Fruit fly (Drosophila melanogaster): ENCODE measurements around the gene yip2.

The yip2 gene

dm6 chr2L:9911783-9912182 is 3.3 kb upstream of the yip2 start:
- TF ChIP-seq bab1 (GFP tag; optimal IDR thresholded peaks at IDR 0.05) (peak; percentile 24), Hr96 (GFP tag; optimal IDR thresholded peaks at IDR 0.05) (no peak), CG12768 (GFP tag; optimal IDR thresholded peaks at IDR 0.05) (peak; percentile 17)

dm6 chr2L:9912570-9913260 is 2.3 kb upstream of the yip2 start, which contains the start of the genes Etl1 and Srp54:
TSS of gene Etl1 (minus strand) at chr2L:9912608.
TSS of gene Srp54 (plus strand) at chr2L:9912911.
- TF ChIP-seq CG1620 (GFP tag; optimal IDR thresholded peaks at IDR 0.05) (no peak), Mnt (GFP tag; optimal IDR thresholded peaks at IDR 0.05) (peak; percentile 17), CG33017 (tag; optimal IDR thresholded peaks at IDR 0.05) (no peak), cnc (optimal IDR thresholded peaks at IDR 0.05) (no peak), Hr96 (GFP tag; optimal IDR thresholded peaks at IDR 0.05) (peak; percentile 21), Crg-1 (GFP tag; optimal IDR thresholded peaks at IDR 0.05) (no peak), CG14711 (tag; optimal IDR thresholded peaks at IDR 0.05) (peak; percentile 95)

- TF ChIP-seq tj (GFP tag; optimal IDR thresholded peaks at IDR 0.05) (peak; percentile 46), CG5204 (GFP tag; optimal IDR thresholded peaks at IDR 0.05) (peak; percentile 63), Clk (GFP tag; optimal IDR thresholded peaks at IDR 0.05) (peak; percentile 23), CG1620 (GFP tag; optimal IDR thresholded peaks at IDR 0.05) (peak; percentile 60), bab1 (GFP tag; optimal IDR thresholded peaks at IDR 0.05) (peak; percentile 45), cic (GFP tag; optimal IDR thresholded peaks at IDR 0.05) (peak; percentile 33), cnc (optimal IDR thresholded peaks at IDR 0.05) (no peak), ovo (GFP tag; optimal IDR thresholded peaks at IDR 0.05) (no peak), CG14711 (tag; optimal IDR thresholded peaks at IDR 0.05) (peak; percentile 42), Hr96 (GFP tag; optimal IDR thresholded peaks at IDR 0.05) (peak; percentile 62), toe (GFP tag; optimal IDR thresholded peaks at IDR 0.05) (peak; percentile 76), pad (GFP tag; optimal IDR thresholded peaks at IDR 0.05) (peak; percentile 23), kay (GFP tag; ENCODE audit: borderline replicate concordance) (no peak), CG7045 (GFP tag; optimal IDR thresholded peaks at IDR 0.05) (peak; percentile 68), CG33017 (tag; optimal IDR thresholded peaks at IDR 0.05) (peak; percentile 77), Mnt (GFP tag; optimal IDR thresholded peaks at IDR 0.05) (peak; percentile 18), CG12768 (GFP tag; optimal IDR thresholded peaks at IDR 0.05) (peak; percentile 77), CG11617 (GFP tag; optimal IDR thresholded peaks at IDR 0.05) (peak; percentile 79), Crg-1 (GFP tag; optimal IDR thresholded peaks at IDR 0.05) (peak; percentile 34), CG7101 (tag; optimal IDR thresholded peaks at IDR 0.05) (peak; percentile 70)
Measured at dm6 chr2L:9918020-9918959, 3.2 kb downstream of the yip2 start, which contains the start of the genes CG5885 and CG4598. TSS of gene CG5885 (minus strand) at chr2L:9918330. TSS of gene CG4598 (plus strand) at chr2L:9918618.

- TF ChIP-seq bab1 (GFP tag; optimal IDR thresholded peaks at IDR 0.05), result no peak
- TF ChIP-seq CG11617 (GFP tag; optimal IDR thresholded peaks at IDR 0.05), result no peak
- TF ChIP-seq CG5204 (GFP tag; optimal IDR thresholded peaks at IDR 0.05), result no peak
- no peak for TF ChIP-seq cnc (optimal IDR thresholded peaks at IDR 0.05)
Measured at dm6 chr2L:9919218-9919617, 4.2 kb downstream of the yip2 start.

- no peak for TF ChIP-seq cic (GFP tag; optimal IDR thresholded peaks at IDR 0.05)
- TF ChIP-seq tj (GFP tag; optimal IDR thresholded peaks at IDR 0.05), result no peak
- TF ChIP-seq CG5204 (GFP tag; optimal IDR thresholded peaks at IDR 0.05), result no peak
- no peak for TF ChIP-seq CG11617 (GFP tag; optimal IDR thresholded peaks at IDR 0.05)
Measured at dm6 chr2L:9919949-9920348, 4.9 kb downstream of the yip2 start, which contains the start of gene CG4594. TSS of gene CG4594 (plus strand) at chr2L:9920160.

- TF ChIP-seq bab1 (GFP tag; optimal IDR thresholded peaks at IDR 0.05) (peak; percentile 85), Hr96 (GFP tag; optimal IDR thresholded peaks at IDR 0.05) (peak; percentile 69), Crg-1 (GFP tag; optimal IDR thresholded peaks at IDR 0.05) (no peak), pad (GFP tag; optimal IDR thresholded peaks at IDR 0.05) (peak; percentile 25), kay (GFP tag; ENCODE audit: borderline replicate concordance) (peak; percentile 88), CG1620 (GFP tag; optimal IDR thresholded peaks at IDR 0.05) (peak; percentile 12), CG7045 (GFP tag; optimal IDR thresholded peaks at IDR 0.05) (peak; percentile 72), Mnt (GFP tag; optimal IDR thresholded peaks at IDR 0.05) (peak; percentile 51), CG33017 (tag; optimal IDR thresholded peaks at IDR 0.05) (peak; percentile 72), cic (GFP tag; optimal IDR thresholded peaks at IDR 0.05) (peak; percentile 24), Clk (GFP tag; optimal IDR thresholded peaks at IDR 0.05) (no peak), cnc (optimal IDR thresholded peaks at IDR 0.05) (no peak), tj (GFP tag; optimal IDR thresholded peaks at IDR 0.05) (peak; percentile 56), toe (GFP tag; optimal IDR thresholded peaks at IDR 0.05) (peak; percentile 67), CG11617 (GFP tag; optimal IDR thresholded peaks at IDR 0.05) (peak; percentile 79), CG7101 (tag; optimal IDR thresholded peaks at IDR 0.05) (peak; percentile 78), ovo (GFP tag; optimal IDR thresholded peaks at IDR 0.05) (no peak), CG5204 (GFP tag; optimal IDR thresholded peaks at IDR 0.05) (peak; percentile 40), CG14711 (tag; optimal IDR thresholded peaks at IDR 0.05) (peak; percentile 66), CG12768 (GFP tag; optimal IDR thresholded peaks at IDR 0.05) (peak; percentile 82)
Measured at dm6 chr2L:9921401-9921800, 6.3 kb downstream of the yip2 start, which contains the start of gene CG4592. TSS of gene CG4592 (plus strand) at chr2L:9921633.

Data from whole organism, adult.